Worm (Caenorhabditis elegans) whole organism, midembryonic: ENCODE data around the gene C44H4.6.
A peak's percentile ranks its signal among the peaks of the same experiment; 100 is the strongest.

ENCODE experiments used
- T22C8.4 ChIP-seq: fragments of 200-800 bp; sonication (Bioruptor generic); IDR thresholded peaks from 2 replicates; pipeline ENCODE4 v1.3.6; 2022; ENCODE audit warnings: missing genetic modification characterization, missing compliant biosample characterization
- cog-1 ChIP-seq: sonication (generic microtip); optimal IDR thresholded peaks from 2 replicates; lab custom pipeline; 2016; ENCODE audit warnings: missing genetic modification characterization, missing compliant biosample characterization
- flt-1 ChIP-seq: fragments of 200-800 bp; sonication (Bioruptor generic); IDR thresholded peaks from 2 replicates; pipeline ENCODE4 v1.3.6; 2022; ENCODE audit warnings: missing genetic modification characterization, missing compliant biosample characterization
- klf-2 ChIP-seq: fragments of 200-800 bp; sonication (Bioruptor generic); conservative IDR thresholded peaks from 2 replicates; pipeline ENCODE4 v1.3.6; 2022; ENCODE audit warnings: missing genetic modification reagents, missing genetic modification characterization, missing compliant biosample characterization
- med-1 ChIP-seq: sonication (generic microtip); optimal IDR thresholded peaks from 2 replicates; lab custom pipeline; 2017; ENCODE audit warnings: missing genetic modification characterization, mild to moderate bottlenecking, missing compliant biosample characterization, antibody characterized with exemption, missing genetic modification reagents; ENCODE audit not compliant: insufficient read depth
- ref-1 ChIP-seq: fragments of 200-800 bp; sonication (Bioruptor generic); conservative IDR thresholded peaks from 2 replicates; pipeline ENCODE4 v1.3.6; 2022; ENCODE audit warnings: missing genetic modification reagents, missing genetic modification characterization, missing compliant biosample characterization
- tab-1 ChIP-seq: fragments of 200-800 bp; sonication (Bioruptor generic); IDR thresholded peaks from 2 replicates; pipeline ENCODE4 v1.3.6; 2022; ENCODE audit warnings: missing genetic modification characterization, missing compliant biosample characterization
- ztf-23 ChIP-seq: fragments of 200-800 bp; sonication (Bioruptor generic); IDR thresholded peaks from 2 replicates; pipeline ENCODE4 v1.3.6; 2022; ENCODE audit warnings: missing genetic modification reagents, missing genetic modification characterization, missing compliant biosample characterization
- ztf-29 ChIP-seq: fragments of 200-800 bp; sonication (Bioruptor generic); IDR thresholded peaks from 2 replicates; pipeline ENCODE4 v1.3.6; 2022; ENCODE audit warnings: missing genetic modification reagents, missing genetic modification characterization, missing compliant biosample characterization

Gene C44H4.6

ce11 chrX:14610093-14610763 is 11.1 kb upstream of the C44H4.6 start:
- TF ChIP-seq klf-2 (GFP tag; lab: Robert Waterston, UW) (no peak), flt-1 (GFP tag; lab: Robert Waterston, UW) (peak; percentile 54; the same call in 1 of the 2 replicates), cog-1 (tag; lab: Kevin White, UChicago) (no peak), ref-1 (GFP tag; lab: Robert Waterston, UW) (no peak), T22C8.4 (GFP tag; lab: Robert Waterston, UW) (0 out of 2 replicates have a peak, but pooled peaks have one; percentile 9), tab-1 (no peak), med-1 (GFP tag; lab: Kevin White, UChicago) (no peak), ztf-23 (peak; percentile 12; the same call in 1 of the 2 replicates), ztf-29 (GFP tag; lab: Robert Waterston, UW) (no peak)

- no peak for TF ChIP-seq flt-1 (GFP tag; lab: Robert Waterston, UW)
- TF ChIP-seq tab-1 = no peak
- no peak for TF ChIP-seq med-1 (GFP tag; lab: Kevin White, UChicago)
- TF ChIP-seq klf-2 (GFP tag; lab: Robert Waterston, UW) = no peak
- no peak for TF ChIP-seq ztf-23
These were observed 8.6 kb upstream of the C44H4.6 start for ce11 chrX:14607770-14608169.

ce11 chrX:14602676-14603075 is 3.5 kb upstream of the C44H4.6 start, which contains the start of gene eor-2:
TSS of gene eor-2 (plus strand) at chrX:14603017.
- peak; percentile 70; the same call in 1 of the 2 replicates for TF ChIP-seq flt-1 (GFP tag; lab: Robert Waterston, UW)
- no peak for TF ChIP-seq klf-2 (GFP tag; lab: Robert Waterston, UW)
- TF ChIP-seq tab-1 = no peak
- peak; percentile 79 for TF ChIP-seq T22C8.4 (GFP tag; lab: Robert Waterston, UW)
- TF ChIP-seq cog-1 (tag; lab: Kevin White, UChicago) = peak; percentile 79

- TF ChIP-seq cog-1 (tag; lab: Kevin White, UChicago) (no peak), ref-1 (GFP tag; lab: Robert Waterston, UW) (no peak), klf-2 (GFP tag; lab: Robert Waterston, UW) (no peak), ztf-29 (GFP tag; lab: Robert Waterston, UW) (no peak), med-1 (GFP tag; lab: Kevin White, UChicago) (no peak), ztf-23 (no peak), T22C8.4 (GFP tag; lab: Robert Waterston, UW) (no peak), tab-1 (no peak), flt-1 (GFP tag; lab: Robert Waterston, UW) (no peak)
These were observed 4.3 kb downstream of the C44H4.6 start, which contains the start of gene C44H4.8 for ce11 chrX:14594825-14595224. TSS of gene C44H4.8 (plus strand) at chrX:14595125.

ce11 chrX:14593206-14593605 is 5.9 kb downstream of the C44H4.6 start:
- TF ChIP-seq med-1 (GFP tag; lab: Kevin White, UChicago) = no peak
- TF ChIP-seq ztf-29 (GFP tag; lab: Robert Waterston, UW) = no peak
- TF ChIP-seq klf-2 (GFP tag; lab: Robert Waterston, UW) = no peak
- TF ChIP-seq cog-1 (tag; lab: Kevin White, UChicago) = no peak
- no peak for TF ChIP-seq ztf-23

ce11 chrX:14589051-14589736 is 10.0 kb downstream of the C44H4.6 start, which contains the start of the genes C44H4.4 and tap-1:
TSS of gene C44H4.4 (minus strand) at chrX:14589101.
TSS of gene tap-1 (plus strand) at chrX:14589624.
- TF ChIP-seq ztf-23 (no peak), tab-1 (0 out of 2 replicates have a peak, but pooled peaks have one; percentile 7), cog-1 (tag; lab: Kevin White, UChicago) (peak; percentile 26)

- TF ChIP-seq flt-1 (GFP tag; lab: Robert Waterston, UW) (no peak), med-1 (GFP tag; lab: Kevin White, UChicago) (no peak), klf-2 (GFP tag; lab: Robert Waterston, UW) (no peak), tab-1 (no peak), ztf-23 (no peak), ref-1 (GFP tag; lab: Robert Waterston, UW) (no peak), T22C8.4 (GFP tag; lab: Robert Waterston, UW) (no peak), ztf-29 (GFP tag; lab: Robert Waterston, UW) (no peak), cog-1 (tag; lab: Kevin White, UChicago) (no peak)
These were observed 14.8 kb downstream of the C44H4.6 start for ce11 chrX:14584335-14584734.

- no peak for TF ChIP-seq flt-1 (GFP tag; lab: Robert Waterston, UW)
- no peak for TF ChIP-seq med-1 (GFP tag; lab: Kevin White, UChicago)
- no peak for TF ChIP-seq ztf-23
- no peak for TF ChIP-seq T22C8.4 (GFP tag; lab: Robert Waterston, UW)
- no peak for TF ChIP-seq klf-2 (GFP tag; lab: Robert Waterston, UW)
These were observed 17.7 kb downstream of the C44H4.6 start, which contains the start of gene sym-1 for ce11 chrX:14581429-14581828. TSS of gene sym-1 (plus strand) at chrX:14581622.

- TF ChIP-seq ref-1 (GFP tag; lab: Robert Waterston, UW) = no peak
- TF ChIP-seq cog-1 (tag; lab: Kevin White, UChicago) = no peak
- no peak for TF ChIP-seq med-1 (GFP tag; lab: Kevin White, UChicago)
- no peak for TF ChIP-seq ztf-29 (GFP tag; lab: Robert Waterston, UW)
- TF ChIP-seq tab-1 = no peak
- no peak for TF ChIP-seq klf-2 (GFP tag; lab: Robert Waterston, UW)
- TF ChIP-seq ztf-23 = no peak
- no peak for TF ChIP-seq T22C8.4 (GFP tag; lab: Robert Waterston, UW)
- TF ChIP-seq flt-1 (GFP tag; lab: Robert Waterston, UW) = no peak
These were observed 18.3 kb downstream of the C44H4.6 start for ce11 chrX:14580853-14581252.
